Fruit fly (Drosophila melanogaster): ENCODE measurements around the gene Coq4.
A peak's percentile ranks its signal among the peaks of the same experiment; 100 is the strongest.

Coq4 gene

DNA sequence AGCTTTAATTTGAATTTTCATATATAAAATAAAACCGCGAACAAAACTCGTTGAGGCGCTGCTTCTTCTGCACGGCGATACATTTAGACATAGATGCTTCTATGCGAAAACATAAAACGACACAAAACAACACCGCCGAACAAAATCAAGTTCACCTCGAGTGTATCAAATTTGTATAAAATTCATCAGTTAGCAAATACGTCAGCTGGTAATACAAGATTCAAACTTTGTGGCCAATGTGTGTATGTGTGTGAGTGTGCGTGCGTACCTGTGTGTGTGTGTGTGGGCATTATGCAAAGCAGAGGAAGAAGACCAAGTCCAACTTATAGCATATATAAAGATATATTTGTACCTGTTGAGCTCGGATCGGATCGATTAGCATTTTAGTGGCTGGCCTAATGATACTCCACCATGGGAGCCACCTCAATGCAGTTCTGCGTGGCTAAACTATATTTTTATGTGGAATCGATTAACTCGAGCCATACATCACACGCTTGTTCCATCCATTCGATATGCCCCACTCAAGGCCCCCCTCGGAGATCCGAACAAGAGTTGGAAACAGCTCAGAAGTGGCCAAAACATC is 38.9 kb downstream of the Coq4 start:
- TF ChIP-seq cg (GFP tag; optimal IDR thresholded peaks at IDR 0.05): peak; percentile 49
- peak; percentile 11; the same call in 1 of the 2 replicates for TF ChIP-seq vvl (GFP tag; IDR thresholded peaks at IDR 0.05)
- peak; percentile 87; the same call in 3 of the 4 replicates for TF ChIP-seq chinmo (GFP tag; IDR thresholded peaks at IDR 0.05; ENCODE audit: partially characterized antibody)
- TF ChIP-seq CG12769 (tag; optimal IDR thresholded peaks at IDR 0.05): peak; percentile 15
- TF ChIP-seq CG13894 (tag; optimal IDR thresholded peaks at IDR 0.05): peak; percentile 58
- peak; percentile 79 for TF ChIP-seq abd-A (tag; optimal IDR thresholded peaks at IDR 0.05)
- TF ChIP-seq CG8924 (tag; optimal IDR thresholded peaks at IDR 0.05): no peak
- TF ChIP-seq sd (tag; optimal IDR thresholded peaks at IDR 0.05): peak; percentile 42
- peak; percentile 14 for TF ChIP-seq sug (tag; optimal IDR thresholded peaks at IDR 0.05)
- no peak for TF ChIP-seq CG6813 (GFP tag; optimal IDR thresholded peaks at IDR 0.05)

DNA sequence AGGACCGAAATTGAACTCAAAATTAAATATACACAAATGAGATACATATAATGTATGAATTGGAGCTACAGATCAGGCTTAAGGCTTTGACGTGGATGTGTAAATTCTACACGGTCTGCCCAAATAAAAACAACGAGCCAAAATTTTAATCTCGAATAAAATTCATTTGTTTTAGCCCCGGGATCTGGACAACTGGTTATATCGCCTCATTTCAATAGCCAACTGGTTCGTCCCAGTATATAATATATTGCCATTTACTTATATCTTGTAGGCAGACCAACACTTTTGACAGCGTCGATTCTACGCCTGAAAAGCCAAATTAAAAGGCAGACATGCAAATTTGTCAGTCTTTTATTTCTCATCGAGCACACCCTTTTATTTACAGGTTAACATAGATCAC is 40.3 kb downstream of the Coq4 start:
- TF ChIP-seq vvl (GFP tag; IDR thresholded peaks at IDR 0.05): no peak
- no peak for TF ChIP-seq CG6813 (GFP tag; optimal IDR thresholded peaks at IDR 0.05)
- no peak for TF ChIP-seq Bgb (GFP tag; IDR thresholded peaks at IDR 0.05; ENCODE audit: partially characterized antibody)
- TF ChIP-seq bowl (GFP tag; IDR thresholded peaks at IDR 0.05): no peak
- TF ChIP-seq CG34422 (GFP tag; IDR thresholded peaks at IDR 0.05): no peak
- TF ChIP-seq CG9932 (GFP tag; IDR thresholded peaks at IDR 0.05): no peak
- TF ChIP-seq en (GFP tag; optimal IDR thresholded peaks at IDR 0.05): no peak
- peak; percentile 68; the same call in 1 of the 4 replicates for TF ChIP-seq chinmo (GFP tag; IDR thresholded peaks at IDR 0.05; ENCODE audit: partially characterized antibody)
- TF ChIP-seq CG16863 (GFP tag; optimal IDR thresholded peaks at IDR 0.05): no peak
- no peak for TF ChIP-seq ab (GFP tag; optimal IDR thresholded peaks at IDR 0.05)
- TF ChIP-seq so (GFP tag; IDR thresholded peaks at IDR 0.05): no peak
- TF ChIP-seq CG13894 (tag; optimal IDR thresholded peaks at IDR 0.05): peak; percentile 82
- no peak for TF ChIP-seq CG3065 (GFP tag; optimal IDR thresholded peaks at IDR 0.05)
- no peak for TF ChIP-seq Jarid2 (GFP tag; optimal IDR thresholded peaks at IDR 0.05)
- no peak for TF ChIP-seq Fer3 (tag; optimal IDR thresholded peaks at IDR 0.05)
- peak; percentile 67 for TF ChIP-seq abd-A (tag; optimal IDR thresholded peaks at IDR 0.05)
- TF ChIP-seq stwl (tag; optimal IDR thresholded peaks at IDR 0.05): no peak
- no peak for TF ChIP-seq luna (GFP tag; optimal IDR thresholded peaks at IDR 0.05)
- no peak for TF ChIP-seq CG9215 (GFP tag; IDR thresholded peaks at IDR 0.05)
- TF ChIP-seq Nf-YA (GFP tag; IDR thresholded peaks at IDR 0.05): no peak
- TF ChIP-seq trem (tag; optimal IDR thresholded peaks at IDR 0.05): no peak

DNA sequence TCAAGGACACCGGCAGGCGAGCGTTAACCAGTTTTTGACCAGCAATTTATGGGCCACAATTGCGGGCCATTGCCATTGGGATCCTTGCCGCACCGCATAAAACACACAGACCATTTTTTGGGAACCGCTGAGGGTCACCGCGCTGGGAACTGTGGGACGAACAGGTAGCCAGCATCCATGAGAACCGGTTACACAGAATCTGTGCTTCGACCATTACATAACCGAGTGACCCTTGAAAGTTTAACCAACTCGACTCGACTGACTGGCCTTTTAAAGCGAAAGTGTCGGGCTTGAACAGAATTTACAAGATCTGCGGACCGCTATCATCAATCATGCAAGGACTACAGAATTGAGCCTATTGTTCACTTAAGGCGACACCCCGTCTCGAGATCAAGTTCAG is 41.0 kb downstream of the Coq4 start:
- no peak for TF ChIP-seq CG10565 (GFP tag; optimal IDR thresholded peaks at IDR 0.05)
- TF ChIP-seq Pdp1 (GFP tag; optimal IDR thresholded peaks at IDR 0.05): peak in 1 of 2 experiments; percentile 63
- peak; percentile 70 for TF ChIP-seq Blimp-1 (GFP tag; optimal IDR thresholded peaks at IDR 0.05)
- TF ChIP-seq CG11723 (GFP tag; optimal IDR thresholded peaks at IDR 0.05): no peak
- TF ChIP-seq CG10979 (tag; optimal IDR thresholded peaks at IDR 0.05): no peak

DNA sequence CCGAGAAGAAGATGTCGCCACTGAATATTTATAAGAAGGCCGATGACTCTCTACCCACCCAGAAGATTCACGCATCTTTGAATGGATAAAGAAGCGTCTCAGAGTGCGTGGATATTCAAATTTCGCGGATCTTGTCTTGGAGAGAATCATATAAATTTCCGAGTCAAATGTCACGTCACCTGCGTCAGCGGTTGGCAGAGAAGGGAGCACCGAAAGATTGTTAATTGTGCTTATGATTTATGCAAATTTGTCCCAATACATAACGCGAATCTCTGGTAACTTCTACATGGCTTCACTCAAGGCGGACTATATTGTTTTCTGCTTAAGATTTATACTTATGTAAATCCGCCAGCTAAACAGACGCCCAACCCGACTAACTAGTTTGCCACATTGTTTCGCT is 42.3 kb downstream of the Coq4 start:
- TF ChIP-seq sd (tag; optimal IDR thresholded peaks at IDR 0.05): peak; percentile 26
- TF ChIP-seq pros (GFP tag; optimal IDR thresholded peaks at IDR 0.05): no peak
- TF ChIP-seq CG11093 (GFP tag; IDR thresholded peaks at IDR 0.05): no peak
- no peak for TF ChIP-seq CG13287 (GFP tag; IDR thresholded peaks at IDR 0.05; ENCODE audit: partially characterized antibody)
- no peak for TF ChIP-seq Ada2b (GFP tag; IDR thresholded peaks at IDR 0.05)
- no peak for TF ChIP-seq nerfin-2 (GFP tag; IDR thresholded peaks at IDR 0.05; ENCODE audit: partially characterized antibody)
- no peak for TF ChIP-seq Rfx (GFP tag; IDR thresholded peaks at IDR 0.05)
- TF ChIP-seq psq (GFP tag; optimal IDR thresholded peaks at IDR 0.05): no peak
- no peak for TF ChIP-seq bowl (GFP tag; IDR thresholded peaks at IDR 0.05)
- TF ChIP-seq abd-A (tag; optimal IDR thresholded peaks at IDR 0.05): peak; percentile 85
- no peak for TF ChIP-seq CG17328 (GFP tag; IDR thresholded peaks at IDR 0.05)
- TF ChIP-seq Neu2 (GFP tag; optimal IDR thresholded peaks at IDR 0.05; ENCODE audit: borderline replicate concordance): no peak
- peak; percentile 13 for TF ChIP-seq Ets65A (GFP tag)
- TF ChIP-seq CG13894 (tag; optimal IDR thresholded peaks at IDR 0.05): peak; percentile 68
- no peak for TF ChIP-seq CG18764 (GFP tag; optimal IDR thresholded peaks at IDR 0.05)
- TF ChIP-seq CG12769 (tag; optimal IDR thresholded peaks at IDR 0.05): peak; percentile 65
- no peak for TF ChIP-seq p53 (GFP tag; optimal IDR thresholded peaks at IDR 0.05)
- no peak for TF ChIP-seq CG9876 (GFP tag; optimal IDR thresholded peaks at IDR 0.05)
- TF ChIP-seq CG2889 (GFP tag; IDR thresholded peaks at IDR 0.05): no peak
